Fruit fly (Drosophila melanogaster) whole organism, embryonic: ENCODE data around the gene jim.
A peak's percentile ranks its signal among the peaks of the same experiment; 100 is the strongest.

ENCODE experiments used
- Abd-B ChIP-seq: fragments of 200-800 bp; sonication (Bioruptor generic); optimal IDR thresholded peaks from 2 replicates; lab custom pipeline; 2018; ENCODE audit warnings: missing biosample characterization, mild to moderate bottlenecking, missing genetic modification characterization, moderate library complexity
- CG2712 ChIP-seq: fragments of 200-800 bp; optimal IDR thresholded peaks from 3 replicates; lab custom pipeline; 2019; ENCODE audit warnings: missing biosample characterization, mild to moderate bottlenecking, missing genetic modification characterization, moderate library complexity
- CG9876 ChIP-seq: fragments of 200-800 bp; sonication (Bioruptor generic); optimal IDR thresholded peaks from 2 replicates; lab custom pipeline; 2016; ENCODE audit warnings: missing biosample characterization, missing genetic modification characterization
- Fer2 ChIP-seq: fragments of 200-800 bp; sonication (Bioruptor generic); optimal IDR thresholded peaks from 2 replicates; lab custom pipeline; 2018; ENCODE audit warnings: missing biosample characterization, mild to moderate bottlenecking, missing genetic modification characterization, moderate library complexity
- NC2β ChIP-seq: fragments of 200-800 bp; sonication (Bioruptor generic); optimal IDR thresholded peaks from 2 replicates; lab custom pipeline; 2016; ENCODE audit warnings: missing biosample characterization, missing genetic modification characterization
- Opbp ChIP-seq: fragments of 200-800 bp; sonication (Bioruptor generic); IDR thresholded peaks from 3 replicates; pipeline ENCODE4 v1.3.6; 2022; ENCODE audit warnings: missing biosample characterization, missing genetic modification characterization; ENCODE audit not compliant: partially characterized antibody
- Sin3A ChIP-seq: fragments of >200 bp; optimal IDR thresholded peaks from 2 replicates; lab custom pipeline; 2018
- Six4 ChIP-seq: fragments of 200-800 bp; sonication (Bioruptor generic); optimal IDR thresholded peaks from 2 replicates; lab custom pipeline; 2016; ENCODE audit warnings: missing biosample characterization, missing genetic modification characterization
- fd102C ChIP-seq: fragments of 200-800 bp; sonication (Bioruptor generic); optimal IDR thresholded peaks from 2 replicates; lab custom pipeline; 2018; ENCODE audit warnings: missing biosample characterization, mild to moderate bottlenecking, missing genetic modification characterization, moderate library complexity
- lola ChIP-seq, 3 experiments: fragments of >200 bp in 2 of 3; fragments of 200-800 bp in 1 of 3; sonication (Bioruptor generic) in 1 of 3; optimal IDR thresholded peaks; 2 replicates each; lab custom pipeline; 2017 to 2019; ENCODE audit warnings: missing biosample characterization in 3 of 3, missing genetic modification characterization in 3 of 3, mild to moderate bottlenecking in 1 of 3, moderate library complexity in 1 of 3
- repo ChIP-seq: fragments of 200-800 bp; sonication (Bioruptor generic); optimal IDR thresholded peaks from 2 replicates; lab custom pipeline; 2016; ENCODE audit warnings: missing biosample characterization, missing genetic modification characterization
- sug ChIP-seq: fragments of 200-800 bp; optimal IDR thresholded peaks from 2 replicates; lab custom pipeline; 2019; ENCODE audit warnings: missing biosample characterization, mild to moderate bottlenecking, missing genetic modification characterization, moderate library complexity
- usp ChIP-seq: fragments of >200 bp; optimal IDR thresholded peaks from 2 replicates; lab custom pipeline; 2017; ENCODE audit warnings: missing biosample characterization, missing genetic modification characterization

DNA sequence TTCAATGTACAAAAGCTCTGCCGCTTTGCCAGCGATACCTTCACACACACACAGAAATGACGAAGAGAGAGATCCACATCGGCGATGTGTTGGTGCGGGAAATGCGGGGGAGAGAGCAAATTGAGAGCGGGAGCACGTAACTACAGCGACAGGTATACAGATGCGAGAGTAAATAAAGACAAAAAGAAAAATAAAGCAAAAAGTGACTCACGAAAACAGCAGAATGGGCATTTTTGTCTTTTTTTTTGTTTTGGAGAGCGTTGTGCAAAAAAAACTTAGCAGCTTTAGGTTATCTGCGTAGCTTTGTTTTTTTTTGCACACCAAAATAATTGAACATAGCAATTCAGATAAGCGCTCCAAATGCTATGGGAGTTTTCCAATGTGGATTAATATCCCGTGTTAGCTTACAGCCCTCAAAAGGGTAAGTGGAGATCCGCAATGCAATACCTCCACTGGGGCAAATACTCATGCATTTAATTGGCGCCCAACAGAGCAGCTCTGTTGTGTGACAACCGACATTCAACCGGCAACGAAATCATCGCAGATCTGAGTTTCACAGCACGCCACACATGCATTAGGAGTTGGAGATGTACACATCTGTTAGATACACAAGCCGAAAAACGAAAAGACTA, 12.3 kb downstream of the jim start:
- TF ChIP-seq repo (GFP tag; lab: Kevin White, UChicago) (no peak), Abd-B (GFP tag; lab: Kevin White, UChicago) (no peak), Opbp (no peak), sug (tag; lab: Kevin White, UChicago) (peak; percentile 15), CG2712 (tag; lab: Kevin White, UChicago) (no peak), Fer2 (tag; lab: Kevin White, UChicago) (peak; percentile 15), fd102C (no peak), lola (GFP tag; optimal IDR thresholded peaks at IDR 0.05; lab: Kevin White, UChicago) (no peak), Six4 (GFP tag; lab: Kevin White, UChicago) (no peak), Sin3A (lab: Kevin White, UChicago) (no peak), CG9876 (no peak), usp (GFP tag; lab: Kevin White, UChicago) (no peak), NC2β (GFP tag; lab: Kevin White, UChicago) (no peak)
